Fruit fly (Drosophila melanogaster): Measurements from ENCODE around the gene pira.

- no peak for TF ChIP-seq CG32264 (GFP tag; optimal IDR thresholded peaks at IDR 0.05)
- TF ChIP-seq Vsx2 (GFP tag; optimal IDR thresholded peaks at IDR 0.05; ENCODE audit: partially characterized antibody), result no peak
- no peak for TF ChIP-seq Sp1 (GFP tag; optimal IDR thresholded peaks at IDR 0.05)
- TF ChIP-seq Dif (GFP tag; optimal IDR thresholded peaks at IDR 0.05; ENCODE audit: partially characterized antibody), result no peak
- TF ChIP-seq GATAd (GFP tag; optimal IDR thresholded peaks at IDR 0.05), result no peak
- TF ChIP-seq woc (GFP tag; optimal IDR thresholded peaks at IDR 0.05), result no peak
- no peak for TF ChIP-seq Jra (GFP tag; optimal IDR thresholded peaks at IDR 0.05)
Observed at dm6 chrX:12733770-12734189, 29.6 kb downstream of the pira start.
